Fruit fly (Drosophila melanogaster) S2 (cell line): ENCODE data around the gene CG42324.

Source experiments
- CG8478 ChIP-seq: fragments of >200 bp; optimal IDR thresholded peaks from 2 replicates; lab custom pipeline; 2018
- CTCF ChIP-seq, 2 experiments: fragments of >200 bp; optimal IDR thresholded peaks; 2 replicates each; lab custom pipeline; 2018

DNA sequence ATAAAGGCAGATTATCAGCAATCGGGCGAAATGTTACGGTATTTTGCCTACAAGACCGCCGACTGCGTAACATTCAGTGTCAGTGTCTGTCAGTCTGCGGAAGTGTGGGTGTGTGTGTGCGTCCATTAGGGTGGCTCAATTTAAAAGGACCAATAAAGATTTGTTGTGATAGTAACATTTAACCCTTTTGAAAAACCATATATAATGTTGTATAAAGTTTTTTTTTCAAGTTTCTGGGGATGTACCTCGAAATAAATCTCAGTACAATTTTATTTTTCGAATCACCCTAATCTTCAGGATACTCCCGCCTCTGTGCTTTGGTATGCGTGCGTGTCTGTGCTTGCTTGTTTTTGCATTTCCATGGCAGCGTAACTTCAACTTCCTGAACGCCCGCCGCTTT, 539 bp downstream of the CG42324 start:
- TF ChIP-seq CTCF (optimal IDR thresholded peaks at IDR 0.05; lab: Kevin White, UChicago) (no peak), CG8478 (no peak)
